Fruit fly (Drosophila melanogaster) whole organism, wandering third instar larva: ENCODE data around the gene RpS21.

Source experiments
- Abd-B ChIP-seq: fragments of >200 bp; optimal IDR thresholded peaks from 2 replicates; lab custom pipeline; 2017; ENCODE audit warnings: missing biosample characterization, missing genetic modification characterization
- CG32264 ChIP-seq: fragments of 200-800 bp; sonication (Bioruptor generic); optimal IDR thresholded peaks from 2 replicates; lab custom pipeline; 2016; ENCODE audit warnings: missing biosample characterization, missing genetic modification characterization
- CG9705 ChIP-seq: fragments of 200-800 bp; sonication (Bioruptor generic); optimal IDR thresholded peaks from 2 replicates; lab custom pipeline; 2018; ENCODE audit warnings: missing biosample characterization, mild to moderate bottlenecking, missing genetic modification characterization
- CrebA ChIP-seq: fragments of 200-800 bp; sonication (Bioruptor generic); optimal IDR thresholded peaks from 2 replicates; lab custom pipeline; 2016; ENCODE audit warnings: missing biosample characterization, mild to moderate bottlenecking, missing genetic modification characterization, borderline replicate concordance
- Dfd ChIP-seq: fragments of >200 bp; optimal IDR thresholded peaks from 2 replicates; lab custom pipeline; 2017; ENCODE audit warnings: missing biosample characterization, missing genetic modification characterization
- Dif ChIP-seq: fragments of 200-275, 200-300 bp; sonication (Bioruptor generic); optimal IDR thresholded peaks from 2 replicates; lab custom pipeline; 2018; ENCODE audit warnings: missing biosample characterization, missing genetic modification characterization; ENCODE audit not compliant: partially characterized antibody
- GATAd ChIP-seq: sonication (Bioruptor generic); optimal IDR thresholded peaks from 2 replicates; lab custom pipeline; 2016; ENCODE audit warnings: missing biosample characterization, missing genetic modification characterization
- HLH106 ChIP-seq: fragments of 200-800 bp; optimal IDR thresholded peaks from 3 replicates; lab custom pipeline; 2019; ENCODE audit warnings: missing biosample characterization, mild to moderate bottlenecking, missing genetic modification characterization, moderate library complexity
- Hnf4 ChIP-seq: fragments of 200-800 bp; sonication (Bioruptor generic); optimal IDR thresholded peaks from 2 replicates; lab custom pipeline; 2016; ENCODE audit warnings: missing biosample characterization, mild to moderate bottlenecking, missing genetic modification characterization
- Hr78 ChIP-seq: fragments of >200 bp; optimal IDR thresholded peaks from 2 replicates; lab custom pipeline; 2017; ENCODE audit warnings: missing biosample characterization, missing genetic modification characterization
- Hr83 ChIP-seq: fragments of 200-300 bp; sonication (Bioruptor generic); optimal IDR thresholded peaks from 2 replicates; lab custom pipeline; 2016; ENCODE audit warnings: missing biosample characterization, mild to moderate bottlenecking, missing genetic modification characterization, moderate library complexity; ENCODE audit not compliant: poor library complexity, severe bottlenecking
- Jra ChIP-seq: sonication (Bioruptor generic); optimal IDR thresholded peaks from 2 replicates; lab custom pipeline; 2016; ENCODE audit warnings: missing biosample characterization, missing genetic modification characterization
- Mio ChIP-seq: sonication (Bioruptor generic); optimal IDR thresholded peaks from 2 replicates; lab custom pipeline; 2016; ENCODE audit warnings: missing biosample characterization, missing genetic modification characterization
- Myc ChIP-seq: fragments of >200 bp; optimal IDR thresholded peaks from 2 replicates; lab custom pipeline; 2017
- N ChIP-seq: fragments of >200 bp; optimal IDR thresholded peaks from 2 replicates; lab custom pipeline; 2018; ENCODE audit warnings: missing biosample characterization, missing external identifiers, missing genetic modification characterization
- OdsH ChIP-seq: fragments of 200-800 bp; sonication (Bioruptor generic); optimal IDR thresholded peaks from 2 replicates; lab custom pipeline; 2016; ENCODE audit warnings: missing biosample characterization, mild to moderate bottlenecking, missing genetic modification characterization
- Rel ChIP-seq, 2 experiments: fragments of 200-800 bp; sonication (Bioruptor generic) in 1 of 2; optimal IDR thresholded peaks; 2 replicates in 1 of 2; 3 replicates in 1 of 2; lab custom pipeline; 2016 to 2019; ENCODE audit warnings: mild to moderate bottlenecking in 2 of 2, missing biosample characterization in 2 of 2, missing genetic modification characterization in 2 of 2, moderate library complexity in 1 of 2
- Sp1 ChIP-seq: fragments of 200-800 bp; sonication (Bioruptor generic); optimal IDR thresholded peaks from 3 replicates; lab custom pipeline; 2019; ENCODE audit warnings: missing biosample characterization, mild to moderate bottlenecking, missing genetic modification characterization, moderate library complexity
- Vsx2 ChIP-seq: fragments of 200-300, 225-300 bp; sonication (Bioruptor generic); optimal IDR thresholded peaks from 2 replicates; lab custom pipeline; 2018; ENCODE audit warnings: missing biosample characterization, missing genetic modification characterization; ENCODE audit not compliant: partially characterized antibody
- br ChIP-seq: fragments of 200-800 bp; sonication (Bioruptor generic); optimal IDR thresholded peaks from 2 replicates; lab custom pipeline; 2016; ENCODE audit warnings: missing biosample characterization, missing genetic modification characterization
- brk ChIP-seq: fragments of 200-800 bp; sonication (Bioruptor generic); optimal IDR thresholded peaks from 2 replicates; lab custom pipeline; 2016; ENCODE audit warnings: missing biosample characterization, mild to moderate bottlenecking, missing genetic modification characterization
- dl ChIP-seq, 2 experiments: fragments of 175-275, 200-275 bp in 1 of 2; fragments of 200-275 bp in 1 of 2; sonication (Bioruptor generic); optimal IDR thresholded peaks; lab custom pipeline; 2018; ENCODE audit warnings: mild to moderate bottlenecking in 2 of 2, missing biosample characterization in 2 of 2, missing genetic modification characterization in 2 of 2, moderate library complexity in 2 of 2; ENCODE audit not compliant: partially characterized antibody in 2 of 2, insufficient read depth in 1 of 2
- dmrt93B ChIP-seq: fragments of 200-800 bp; sonication (Bioruptor generic); optimal IDR thresholded peaks from 2 replicates; lab custom pipeline; 2018; ENCODE audit warnings: missing biosample characterization, mild to moderate bottlenecking, missing genetic modification characterization
- dsf ChIP-seq: sonication (Bioruptor generic); optimal IDR thresholded peaks from 2 replicates; lab custom pipeline; 2016; ENCODE audit warnings: missing biosample characterization, missing genetic modification characterization, borderline replicate concordance
- ey ChIP-seq: fragments of 200-800 bp; sonication (Bioruptor generic); optimal IDR thresholded peaks from 2 replicates; lab custom pipeline; 2016; ENCODE audit warnings: missing biosample characterization, missing genetic modification characterization
- foxo ChIP-seq, 2 experiments: fragments of 200-800 bp; sonication (Bioruptor generic); optimal IDR thresholded peaks; 2 replicates in 1 of 2; 3 replicates in 1 of 2; lab custom pipeline; 2016 to 2017; ENCODE audit warnings: missing biosample characterization in 2 of 2, missing genetic modification characterization in 2 of 2
- fru ChIP-seq: fragments of 200-800 bp; sonication (Bioruptor generic); optimal IDR thresholded peaks from 3 replicates; lab custom pipeline; 2016; ENCODE audit warnings: missing biosample characterization, mild to moderate bottlenecking, missing genetic modification characterization
- h ChIP-seq: fragments of 200-800 bp; sonication (Bioruptor generic); optimal IDR thresholded peaks from 3 replicates; lab custom pipeline; 2016; ENCODE audit warnings: missing biosample characterization, mild to moderate bottlenecking, missing genetic modification characterization
- jim ChIP-seq: fragments of 175-275, 200-325 bp; sonication (Bioruptor generic); optimal IDR thresholded peaks from 2 replicates; lab custom pipeline; 2016; ENCODE audit warnings: missing biosample characterization, mild to moderate bottlenecking, missing genetic modification characterization
- lola ChIP-seq: fragments of >200 bp; optimal IDR thresholded peaks from 2 replicates; lab custom pipeline; 2017; ENCODE audit warnings: missing biosample characterization, missing genetic modification characterization
- pan ChIP-seq: fragments of >200 bp; optimal IDR thresholded peaks from 2 replicates; lab custom pipeline; 2017
- psq ChIP-seq: fragments of 200-800 bp; sonication (Bioruptor generic); optimal IDR thresholded peaks from 3 replicates; lab custom pipeline; 2017; ENCODE audit warnings: missing biosample characterization, mild to moderate bottlenecking, missing genetic modification characterization, moderate library complexity
- rgr ChIP-seq: fragments of 200-800 bp; sonication (Bioruptor generic); optimal IDR thresholded peaks from 3 replicates; lab custom pipeline; 2016; ENCODE audit warnings: missing biosample characterization, mild to moderate bottlenecking, missing genetic modification characterization
- sage ChIP-seq: fragments of 200-800 bp; sonication (Bioruptor generic); optimal IDR thresholded peaks from 2 replicates; lab custom pipeline; 2016; ENCODE audit warnings: missing biosample characterization, mild to moderate bottlenecking, missing genetic modification characterization
- sv ChIP-seq: fragments of 200-800 bp; sonication (Bioruptor generic); optimal IDR thresholded peaks from 3 replicates; lab custom pipeline; 2016; ENCODE audit warnings: missing biosample characterization, missing genetic modification characterization
- tai ChIP-seq: sonication (Bioruptor generic); optimal IDR thresholded peaks from 2 replicates; lab custom pipeline; 2016; ENCODE audit warnings: missing biosample characterization, missing genetic modification characterization
- usp ChIP-seq: fragments of >200 bp; optimal IDR thresholded peaks from 2 replicates; lab custom pipeline; 2017; ENCODE audit warnings: missing biosample characterization, missing genetic modification characterization
- woc ChIP-seq: sonication (Bioruptor generic); optimal IDR thresholded peaks from 2 replicates; lab custom pipeline; 2016; ENCODE audit warnings: missing biosample characterization, mild to moderate bottlenecking, missing genetic modification characterization

Gene RpS21

DNA sequence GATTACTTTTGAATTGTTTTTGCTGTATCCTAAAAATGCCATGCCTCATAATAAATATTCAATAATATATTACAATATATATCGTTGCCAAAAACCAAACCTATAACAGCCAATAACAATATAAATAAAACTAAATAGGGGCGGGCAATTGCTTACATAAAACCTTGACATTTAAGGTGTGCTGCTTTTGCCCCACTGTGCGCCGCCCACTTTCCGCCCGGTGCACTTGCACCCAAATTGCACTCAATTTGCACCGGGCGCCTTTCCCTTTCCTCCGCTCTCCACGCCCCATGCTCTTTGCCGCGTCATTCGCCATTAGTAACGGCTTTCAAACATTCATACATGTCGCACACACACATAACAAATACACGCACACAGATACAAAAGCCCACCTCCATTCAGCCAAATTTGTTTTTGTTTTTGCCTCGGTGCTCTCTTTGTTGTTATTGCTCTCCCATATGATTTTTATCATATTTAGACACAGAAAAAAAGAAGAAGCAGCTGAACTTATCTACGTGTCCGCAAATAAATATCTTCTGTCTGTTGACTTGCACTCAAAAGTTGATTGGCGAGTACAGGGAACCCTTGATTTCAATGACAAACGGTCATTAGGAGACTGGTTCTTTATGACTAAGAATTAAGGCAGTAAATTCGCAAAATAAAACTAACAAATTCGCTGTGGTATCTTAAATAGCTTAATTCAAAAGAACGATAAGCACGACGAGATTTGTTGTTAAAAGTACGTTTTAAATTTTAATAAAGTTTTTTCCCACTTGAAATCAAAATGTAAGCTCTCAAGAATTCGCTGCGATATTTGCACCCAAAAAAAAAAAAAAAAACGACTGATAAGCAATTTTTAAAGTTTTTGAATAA, 2.2 kb downstream of the RpS21 start:
- TF ChIP-seq CrebA (GFP tag; lab: Kevin White, UChicago): peak; percentile 51
- no peak for TF ChIP-seq N (GFP tag; lab: Kevin White, UChicago)
- peak; percentile 39 for TF ChIP-seq h (GFP tag; lab: Kevin White, UChicago)
- TF ChIP-seq fru (GFP tag; lab: Kevin White, UChicago): peak; percentile 3
- TF ChIP-seq OdsH (GFP tag; lab: Kevin White, UChicago): peak; percentile 24
- TF ChIP-seq foxo (GFP tag; optimal IDR thresholded peaks at IDR 0.05; lab: Kevin White, UChicago): peak in 1 of 2 experiments; percentile 41
- TF ChIP-seq sv (GFP tag; lab: Kevin White, UChicago): no peak
- TF ChIP-seq dsf (GFP tag; lab: Kevin White, UChicago): no peak
- TF ChIP-seq Myc: no peak
- peak; percentile 43 for TF ChIP-seq Jra (GFP tag; lab: Kevin White, UChicago)
- TF ChIP-seq Mio (GFP tag; lab: Kevin White, UChicago): no peak
- TF ChIP-seq woc: peak; percentile 47
- TF ChIP-seq sage (GFP tag; lab: Kevin White, UChicago): no peak
- TF ChIP-seq CG9705: no peak
- no peak for TF ChIP-seq Hr78
- TF ChIP-seq dmrt93B: no peak
- no peak for TF ChIP-seq usp
- TF ChIP-seq tai (GFP tag; lab: Kevin White, UChicago): peak; percentile 45
- no peak for TF ChIP-seq Dif
- peak; percentile 17 for TF ChIP-seq Hnf4 (GFP tag; lab: Kevin White, UChicago)
- no peak for TF ChIP-seq Rel (GFP tag; optimal IDR thresholded peaks at IDR 0.05; lab: Kevin White, UChicago)
- TF ChIP-seq Rel (tag; optimal IDR thresholded peaks at IDR 0.05; lab: Kevin White, UChicago): peak; percentile 17
- no peak for TF ChIP-seq psq (GFP tag; lab: Kevin White, UChicago)
- no peak for TF ChIP-seq Vsx2 (GFP tag; lab: Kevin White, UChicago)
- TF ChIP-seq rgr: peak; percentile 22
- peak; percentile 32 for TF ChIP-seq Hr83 (GFP tag; lab: Kevin White, UChicago)
- peak in 1 of 2 experiments; percentile 2 for TF ChIP-seq dl (GFP tag; optimal IDR thresholded peaks at IDR 0.05; lab: Kevin White, UChicago; ENCODE audit: insufficient read depth in 1 of 2, partially characterized antibody in 2 of 2)
- TF ChIP-seq br (GFP tag; lab: Kevin White, UChicago): peak; percentile 33
- peak; percentile 18 for TF ChIP-seq HLH106 (tag; lab: Kevin White, UChicago)
- TF ChIP-seq Dfd (GFP tag; lab: Kevin White, UChicago): peak; percentile 15
- TF ChIP-seq pan (lab: Kevin White, UChicago): no peak
- TF ChIP-seq CG32264: peak; percentile 23
- no peak for TF ChIP-seq lola
- TF ChIP-seq GATAd: no peak
- TF ChIP-seq Abd-B (GFP tag; lab: Kevin White, UChicago): no peak
- no peak for TF ChIP-seq jim
- no peak for TF ChIP-seq brk (GFP tag; lab: Kevin White, UChicago)
- peak; percentile 41 for TF ChIP-seq ey (GFP tag; lab: Kevin White, UChicago)
- peak; percentile 2 for TF ChIP-seq Sp1 (GFP tag; lab: Kevin White, UChicago)
- TF ChIP-seq, all 38 proteins: peak for 19

DNA sequence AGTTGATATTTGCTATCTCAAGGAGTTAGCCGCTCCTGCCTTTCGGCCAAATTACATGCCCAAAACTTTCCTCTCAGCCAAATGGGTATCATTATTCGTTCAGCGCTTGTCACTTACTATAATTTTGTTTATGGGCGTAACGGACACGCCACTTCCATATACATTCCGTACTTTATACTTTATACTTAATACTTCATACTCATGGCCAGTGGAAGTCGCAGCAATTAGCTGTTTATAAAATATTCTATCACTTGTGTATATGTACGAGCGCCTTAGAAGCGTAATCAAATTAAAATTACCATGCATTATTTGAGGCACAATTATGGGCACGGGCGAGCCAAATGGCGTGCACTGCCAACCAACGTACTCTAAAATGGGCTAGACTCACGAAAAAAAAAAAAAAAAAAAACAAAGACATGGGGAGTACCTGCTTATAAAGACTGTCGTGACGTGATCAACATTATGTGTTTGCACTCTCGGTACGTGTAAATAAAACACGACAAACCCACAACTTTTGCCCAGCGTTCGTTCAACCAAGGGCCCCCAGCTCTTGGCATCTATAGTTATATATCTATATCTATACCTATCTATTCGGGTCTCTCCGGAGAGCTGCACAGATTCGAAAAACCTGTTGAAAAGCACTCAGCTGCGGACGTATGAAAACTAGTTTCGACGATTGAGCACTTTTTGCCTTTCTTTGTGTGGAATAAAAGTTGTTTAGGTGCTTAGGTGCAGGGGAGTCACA, 5.4 kb downstream of the RpS21 start:
- peak; percentile 32 for TF ChIP-seq Hr83 (GFP tag; lab: Kevin White, UChicago)
- no peak for TF ChIP-seq dmrt93B
